Worm (Caenorhabditis elegans): ENCODE measurements around the gene sdz-4.

DNA sequence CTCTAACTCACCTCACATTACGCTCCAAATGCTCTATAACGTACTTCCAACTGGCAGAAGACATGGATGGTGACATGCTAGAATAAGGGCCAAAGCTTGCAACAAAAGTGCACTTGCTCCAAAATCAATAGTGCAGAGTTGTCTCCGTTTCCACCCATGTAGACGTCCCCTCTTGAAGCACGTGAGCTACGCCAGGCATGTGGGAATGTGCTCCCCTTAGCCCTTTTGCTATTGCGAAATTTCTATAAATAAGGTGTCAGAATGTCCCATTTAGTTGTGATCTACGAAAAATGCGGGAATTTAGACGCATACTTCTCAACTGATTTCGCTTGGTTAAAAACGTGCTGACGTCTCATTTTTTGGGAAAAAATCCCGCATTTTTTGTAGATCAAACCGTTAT is 8.3 kb upstream of the sdz-4 start:
- TF ChIP-seq snpc-4 (tag; optimal IDR thresholded peaks at IDR 0.05) (no peak), unc-62 (GFP tag; optimal IDR thresholded peaks at IDR 0.05) (no peak), nhr-237 (tag; optimal IDR thresholded peaks at IDR 0.05) (no peak), nhr-129 (tag; optimal IDR thresholded peaks at IDR 0.05) (no peak), ztf-11 (tag; optimal IDR thresholded peaks at IDR 0.05) (no peak), elt-3 (tag; optimal IDR thresholded peaks at IDR 0.05) (no peak), egl-27 (tag; optimal IDR thresholded peaks at IDR 0.05) (no peak), R02D3.7 (tag; optimal IDR thresholded peaks at IDR 0.05) (no peak), ama-1 (optimal IDR thresholded peaks at IDR 0.05) (no peak), crh-2 (tag; optimal IDR thresholded peaks at IDR 0.05) (no peak), ztf-4 (tag; optimal IDR thresholded peaks at IDR 0.05) (no peak), mab-5 (tag; optimal IDR thresholded peaks at IDR 0.05) (no peak), nhr-12 (tag; optimal IDR thresholded peaks at IDR 0.05) (no peak)
